Fruit fly (Drosophila melanogaster): ENCODE data around the gene Cpr65Ax1.

DNA sequence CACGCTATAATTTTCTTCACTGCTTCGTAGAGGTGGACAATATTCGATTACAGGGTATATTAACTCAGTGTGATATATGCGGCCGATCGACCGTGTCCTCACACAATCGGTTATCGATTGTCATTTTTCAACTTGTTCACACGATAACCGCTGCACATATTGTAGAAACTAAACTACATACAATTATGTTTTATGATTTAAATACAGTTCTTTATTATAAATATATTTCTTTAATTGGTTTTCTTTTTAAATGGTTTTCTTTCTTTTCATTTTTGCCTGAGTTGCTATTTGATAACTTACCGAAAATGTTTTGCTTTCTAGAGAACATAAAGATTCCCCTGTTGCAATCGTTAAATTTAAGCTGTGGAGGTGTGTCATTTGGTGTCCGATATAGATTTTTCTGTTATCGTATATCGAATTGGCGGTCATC lies 26.1 kb upstream of the Cpr65Ax1 start, which contains the start of the genes fmt and CG7376:
- TF ChIP-seq CG13296 (GFP tag; optimal IDR thresholded peaks at IDR 0.05) (no peak), bowl (GFP tag; IDR thresholded peaks at IDR 0.05) (no peak), CG4360 (GFP tag; IDR thresholded peaks at IDR 0.05) (no peak), CG1647 (GFP tag; optimal IDR thresholded peaks at IDR 0.05) (no peak), Elba2 (GFP tag; optimal IDR thresholded peaks at IDR 0.05) (no peak), Atf-2 (GFP tag; optimal IDR thresholded peaks at IDR 0.05) (no peak), kay (GFP tag; optimal IDR thresholded peaks at IDR 0.05) (no peak), gsb (GFP tag; IDR thresholded peaks at IDR 0.05) (no peak)
